Fruit fly (Drosophila melanogaster) whole organism: ENCODE measurements around the gene Fmr1.

ENCODE experiments used
- EcR ChIP-seq, 2 experiments: fragments of >200 bp; optimal IDR thresholded peaks; 2 replicates each; lab custom pipeline; 2017; ENCODE audit warnings: missing biosample characterization in 2 of 2, missing genetic modification characterization in 2 of 2, missing genetic modification reagents in 2 of 2
- pan ChIP-seq: fragments of >200 bp; optimal IDR thresholded peaks from 2 replicates; lab custom pipeline; 2017

dm6 chr3R:10087206-10087927, 22.6 kb downstream of the Fmr1 start:
- TF ChIP-seq EcR (GFP tag; optimal IDR thresholded peaks at IDR 0.05; lab: Kevin White, UChicago) = no peak
- TF ChIP-seq pan (lab: Kevin White, UChicago) = no peak
